Worm (Caenorhabditis elegans): ENCODE measurements around the gene nhr-188.
A peak's percentile ranks its signal among the peaks of the same experiment; 100 is the strongest.

The nhr-188 gene

ce11 chrV:3811541-3811940, 46.1 kb downstream of the nhr-188 start, which contains the start of gene scl-13 (continued):
- TF ChIP-seq nhr-237 (tag; optimal IDR thresholded peaks at IDR 0.05) (no peak), madf-9 (GFP tag; conservative IDR thresholded peaks at IDR 0.05) (no peak), sdz-12 (GFP tag; optimal IDR thresholded peaks at IDR 0.05) (no peak), zfp-2 (tag; optimal IDR thresholded peaks at IDR 0.05) (no peak)

DNA sequence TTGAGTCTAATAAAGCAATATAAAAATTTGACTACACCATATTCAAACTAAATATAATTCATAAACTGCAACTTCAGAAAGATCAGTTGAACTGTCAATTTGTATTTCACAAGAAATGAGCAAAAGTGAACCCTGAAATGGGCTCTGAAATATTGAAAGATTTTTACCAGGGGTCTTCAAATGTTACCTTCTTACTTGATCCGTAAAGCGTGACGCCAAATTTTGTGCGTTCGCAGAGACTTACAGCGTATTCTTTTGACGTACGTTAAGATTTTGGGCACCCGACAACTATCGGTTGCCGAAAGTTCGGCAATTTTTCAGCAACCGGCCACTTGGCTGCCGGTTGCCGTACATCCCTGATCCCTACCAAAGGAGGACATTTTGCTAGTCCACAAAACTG, 47.6 kb downstream of the nhr-188 start:
- no peak for TF ChIP-seq F10B5.3 (tag; optimal IDR thresholded peaks at IDR 0.05)
- no peak for TF ChIP-seq arid-1 (GFP tag; conservative IDR thresholded peaks at IDR 0.05)
- TF ChIP-seq aha-1 (tag): peak; percentile 94
- no peak for TF ChIP-seq spr-1 (tag; optimal IDR thresholded peaks at IDR 0.05)
- no peak for TF ChIP-seq daf-12 (tag; optimal IDR thresholded peaks at IDR 0.05)
- TF ChIP-seq mxl-3 (GFP tag; optimal IDR thresholded peaks at IDR 0.05): no peak
- no peak for TF ChIP-seq Y48G9A.11 (GFP tag; IDR thresholded peaks at IDR 0.05)

DNA sequence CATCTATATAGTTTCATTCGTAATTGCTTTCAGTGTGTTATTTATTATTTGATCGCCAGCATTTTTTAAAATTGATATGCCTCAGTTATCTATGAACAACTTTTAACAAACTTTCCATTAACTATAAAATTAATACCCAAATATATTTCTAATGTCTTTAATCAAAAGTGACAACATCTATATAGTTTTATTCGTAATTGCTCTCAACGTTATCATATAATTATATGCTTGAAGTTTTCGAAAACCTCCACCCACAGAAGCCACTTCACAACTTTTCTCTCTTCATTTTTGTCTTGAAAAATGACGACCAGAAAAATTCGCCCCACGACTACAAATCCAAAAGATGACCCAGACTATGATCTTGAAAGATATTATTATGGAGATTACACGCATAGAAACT, 49.3 kb downstream of the nhr-188 start, which contains the start of gene srw-6:
Gene srw-6, plus strand, starts transcription at position 301 of the 400 bp plus-strand sequence.
- no peak for TF ChIP-seq lir-3 (tag; optimal IDR thresholded peaks at IDR 0.05)
- TF ChIP-seq spr-1 (tag; optimal IDR thresholded peaks at IDR 0.05): no peak
- no peak for TF ChIP-seq lim-7 (GFP tag; IDR thresholded peaks at IDR 0.05)
- TF ChIP-seq ceh-62 (tag; optimal IDR thresholded peaks at IDR 0.05): no peak
- TF ChIP-seq fos-1 (tag; optimal IDR thresholded peaks at IDR 0.05): no peak

DNA sequence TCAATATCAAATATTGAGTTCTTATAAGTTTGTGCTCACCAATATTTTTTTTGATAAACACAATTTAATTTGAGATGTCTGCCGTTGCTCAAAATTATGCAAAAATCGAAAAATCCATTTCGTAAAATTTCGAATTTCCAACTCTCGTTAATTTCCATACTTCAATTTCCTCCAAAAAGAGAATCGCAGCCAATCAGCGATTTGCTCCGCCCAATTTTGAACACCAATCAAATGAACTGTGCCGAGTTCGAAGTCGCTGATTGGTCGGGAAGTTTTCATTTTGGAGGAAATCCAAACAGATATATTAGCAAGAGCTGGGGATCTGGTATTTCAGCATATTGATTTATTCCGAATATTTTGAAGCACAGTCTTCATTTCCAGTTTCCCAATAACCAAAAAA, 49.8 kb downstream of the nhr-188 start:
- TF ChIP-seq nhr-111 (GFP tag; optimal IDR thresholded peaks at IDR 0.05) (no peak), spr-1 (tag; optimal IDR thresholded peaks at IDR 0.05) (no peak), php-3 (GFP tag; IDR thresholded peaks at IDR 0.05) (no peak), nhr-77 (tag; optimal IDR thresholded peaks at IDR 0.05) (no peak), nhr-76 (tag; optimal IDR thresholded peaks at IDR 0.05) (no peak), mes-2 (tag; optimal IDR thresholded peaks at IDR 0.05; ENCODE audit: poor library complexity, severe bottlenecking) (no peak), cey-2 (tag; optimal IDR thresholded peaks at IDR 0.05; ENCODE audit: borderline replicate concordance, insufficient read depth) (no peak), lin-39 (tag; optimal IDR thresholded peaks at IDR 0.05) (no peak), ztf-11 (tag; optimal IDR thresholded peaks at IDR 0.05) (no peak), nhr-48 (tag; optimal IDR thresholded peaks at IDR 0.05) (no peak), ZK337.2 (GFP tag; IDR thresholded peaks at IDR 0.05) (no peak), pha-4 (GFP tag; IDR thresholded peaks at IDR 0.05) (no peak), pha-4 (tag; optimal IDR thresholded peaks at IDR 0.05) (no peak), dmd-8 (GFP tag; IDR thresholded peaks at IDR 0.05) (no peak), set-16 (GFP tag; IDR thresholded peaks at IDR 0.05) (no peak), daf-8 (GFP tag; IDR thresholded peaks at IDR 0.05) (no peak), mep-1 (tag; optimal IDR thresholded peaks at IDR 0.05) (no peak)
